Worm (Caenorhabditis elegans) whole organism, L2 larva: ENCODE data around the gene ncx-3.

Experiments
- fos-1 ChIP-seq: fragments of 150-350 bp; optimal IDR thresholded peaks from 2 replicates; lab custom pipeline; 2014; ENCODE audit warnings: missing biosample characterization, missing genetic modification characterization
- nhr-237 ChIP-seq: fragments of 150-350 bp; optimal IDR thresholded peaks from 2 replicates; lab custom pipeline; 2014; ENCODE audit warnings: missing biosample characterization, missing genetic modification characterization
- unc-39 ChIP-seq: fragments of 150-350 bp; optimal IDR thresholded peaks from 2 replicates; lab custom pipeline; 2014; ENCODE audit warnings: missing biosample characterization, missing genetic modification characterization

ce11 chrIV:10727734-10728133 lies 11.3 kb downstream of the ncx-3 start, which contains the start of gene ZC168.2:
- no peak for TF ChIP-seq fos-1 (tag; lab: Kevin White, UChicago)
- no peak for TF ChIP-seq unc-39
- no peak for TF ChIP-seq nhr-237 (tag; lab: Kevin White, UChicago)
